Fruit fly (Drosophila melanogaster): Measurements from ENCODE around the gene CG14718.

CG14718 gene

dm6 chr3R:11688055-11688454, 12.4 kb upstream of the CG14718 start, which contains the start of gene CG6834:
CG6834 (minus strand) TSS chr3R:11688133.
- peak; percentile 24 for TF ChIP-seq CG33017 (tag; optimal IDR thresholded peaks at IDR 0.05)
- peak; percentile 20 for TF ChIP-seq CG7101 (tag; optimal IDR thresholded peaks at IDR 0.05)
- TF ChIP-seq Crg-1 (GFP tag; optimal IDR thresholded peaks at IDR 0.05), result no peak
- peak; percentile 1 for TF ChIP-seq cic (GFP tag; optimal IDR thresholded peaks at IDR 0.05)
- no peak for TF ChIP-seq CG14711 (tag; optimal IDR thresholded peaks at IDR 0.05)
- TF ChIP-seq kay (GFP tag; ENCODE audit: borderline replicate concordance), result peak; percentile 64
- TF ChIP-seq Clk (GFP tag; optimal IDR thresholded peaks at IDR 0.05), result no peak

- TF ChIP-seq CG14711 (tag; optimal IDR thresholded peaks at IDR 0.05), result no peak
- TF ChIP-seq Clk (GFP tag; optimal IDR thresholded peaks at IDR 0.05), result no peak
- TF ChIP-seq ovo (GFP tag; optimal IDR thresholded peaks at IDR 0.05), result no peak
- no peak for TF ChIP-seq Crg-1 (GFP tag; optimal IDR thresholded peaks at IDR 0.05)
- TF ChIP-seq cnc (optimal IDR thresholded peaks at IDR 0.05), result peak; percentile 88 to 99
- no peak for TF ChIP-seq CG7045 (GFP tag; optimal IDR thresholded peaks at IDR 0.05)
- TF ChIP-seq CG33017 (tag; optimal IDR thresholded peaks at IDR 0.05), result peak; percentile 42
- no peak for TF ChIP-seq CG1620 (GFP tag; optimal IDR thresholded peaks at IDR 0.05)
- no peak for TF ChIP-seq CG5204 (GFP tag; optimal IDR thresholded peaks at IDR 0.05)
- TF ChIP-seq Mnt (GFP tag; optimal IDR thresholded peaks at IDR 0.05), result peak; percentile 65
- TF ChIP-seq tj (GFP tag; optimal IDR thresholded peaks at IDR 0.05), result no peak
- no peak for TF ChIP-seq CG7101 (tag; optimal IDR thresholded peaks at IDR 0.05)
- TF ChIP-seq bab1 (GFP tag; optimal IDR thresholded peaks at IDR 0.05), result no peak
- no peak for TF ChIP-seq toe (GFP tag; optimal IDR thresholded peaks at IDR 0.05)
- TF ChIP-seq cic (GFP tag; optimal IDR thresholded peaks at IDR 0.05), result peak; percentile 86
- peak; percentile 52 for TF ChIP-seq CG12768 (GFP tag; optimal IDR thresholded peaks at IDR 0.05)
- peak; percentile 96 for TF ChIP-seq pad (GFP tag; optimal IDR thresholded peaks at IDR 0.05)
- no peak for TF ChIP-seq Hr96 (GFP tag; optimal IDR thresholded peaks at IDR 0.05)
- no peak for TF ChIP-seq CG11617 (GFP tag; optimal IDR thresholded peaks at IDR 0.05)
- TF ChIP-seq kay (GFP tag; ENCODE audit: borderline replicate concordance), result peak; percentile 33
Measured at dm6 chr3R:11689900-11690299, 10.5 kb upstream of the CG14718 start, which contains the start of gene CG6908. CG6908 (minus strand) TSS chr3R:11690051.

- no peak for TF ChIP-seq CG12768 (GFP tag; optimal IDR thresholded peaks at IDR 0.05)
- no peak for TF ChIP-seq Crg-1 (GFP tag; optimal IDR thresholded peaks at IDR 0.05)
- TF ChIP-seq cic (GFP tag; optimal IDR thresholded peaks at IDR 0.05), result no peak
- TF ChIP-seq Clk (GFP tag; optimal IDR thresholded peaks at IDR 0.05), result no peak
- TF ChIP-seq CG7101 (tag; optimal IDR thresholded peaks at IDR 0.05), result no peak
- TF ChIP-seq ovo (GFP tag; optimal IDR thresholded peaks at IDR 0.05), result no peak
- TF ChIP-seq Mnt (GFP tag; optimal IDR thresholded peaks at IDR 0.05), result no peak
- TF ChIP-seq CG33017 (tag; optimal IDR thresholded peaks at IDR 0.05), result no peak
- no peak for TF ChIP-seq toe (GFP tag; optimal IDR thresholded peaks at IDR 0.05)
Measured at dm6 chr3R:11690857-11691471, 9.4 kb upstream of the CG14718 start.

- TF ChIP-seq CG7045 (GFP tag; optimal IDR thresholded peaks at IDR 0.05) (no peak), CG7101 (tag; optimal IDR thresholded peaks at IDR 0.05) (no peak), ovo (GFP tag; optimal IDR thresholded peaks at IDR 0.05) (no peak), Hr96 (GFP tag; optimal IDR thresholded peaks at IDR 0.05) (no peak), CG33017 (tag; optimal IDR thresholded peaks at IDR 0.05) (no peak), Mnt (GFP tag; optimal IDR thresholded peaks at IDR 0.05) (no peak), CG12768 (GFP tag; optimal IDR thresholded peaks at IDR 0.05) (no peak), CG14711 (tag; optimal IDR thresholded peaks at IDR 0.05) (no peak), Clk (GFP tag; optimal IDR thresholded peaks at IDR 0.05) (no peak), CG1620 (GFP tag; optimal IDR thresholded peaks at IDR 0.05) (no peak), tj (GFP tag; optimal IDR thresholded peaks at IDR 0.05) (no peak), cic (GFP tag; optimal IDR thresholded peaks at IDR 0.05) (no peak)
Measured at dm6 chr3R:11691747-11692146, 8.7 kb upstream of the CG14718 start, which contains the start of gene CG18765. CG18765 (minus strand) TSS chr3R:11691799.

- TF ChIP-seq CG14711 (tag; optimal IDR thresholded peaks at IDR 0.05) (no peak), Crg-1 (GFP tag; optimal IDR thresholded peaks at IDR 0.05) (no peak), tj (GFP tag; optimal IDR thresholded peaks at IDR 0.05) (no peak), kay (GFP tag; ENCODE audit: borderline replicate concordance) (no peak), Clk (GFP tag; optimal IDR thresholded peaks at IDR 0.05) (no peak), bab1 (GFP tag; optimal IDR thresholded peaks at IDR 0.05) (no peak), CG7101 (tag; optimal IDR thresholded peaks at IDR 0.05) (no peak), cic (GFP tag; optimal IDR thresholded peaks at IDR 0.05) (no peak), ovo (GFP tag; optimal IDR thresholded peaks at IDR 0.05) (no peak), Hr96 (GFP tag; optimal IDR thresholded peaks at IDR 0.05) (no peak), CG12768 (GFP tag; optimal IDR thresholded peaks at IDR 0.05) (no peak)
Measured at dm6 chr3R:11692504-11692903, 7.9 kb upstream of the CG14718 start.

- no peak for TF ChIP-seq pad (GFP tag; optimal IDR thresholded peaks at IDR 0.05)
- no peak for TF ChIP-seq CG5204 (GFP tag; optimal IDR thresholded peaks at IDR 0.05)
- TF ChIP-seq CG14711 (tag; optimal IDR thresholded peaks at IDR 0.05), result no peak
- TF ChIP-seq cnc (optimal IDR thresholded peaks at IDR 0.05), result no peak
Measured at dm6 chr3R:11694311-11695305, 5.8 kb upstream of the CG14718 start, which contains the start of gene Fer3. Fer3 (minus strand) TSS chr3R:11694311.

All from whole organism, adult.